Worm (Caenorhabditis elegans) whole organism, early embryonic: ENCODE data around the gene F52F10.2.

ENCODE experiments used
- ama-1 ChIP-seq: fragments of 150-350 bp; optimal IDR thresholded peaks from 2 replicates; lab custom pipeline; 2014
- ceh-13 ChIP-seq: fragments of 200-800 bp; sonication (Bioruptor generic); optimal IDR thresholded peaks from 2 replicates; lab custom pipeline; 2018; ENCODE audit warnings: mild to moderate bottlenecking, missing genetic modification characterization, missing compliant biosample characterization
- ets-7 ChIP-seq: sonication (generic microtip); optimal IDR thresholded peaks from 2 replicates; lab custom pipeline; 2016; ENCODE audit warnings: missing genotype, missing genetic modification characterization, missing compliant biosample characterization
- flt-1 ChIP-seq: fragments of 200-800 bp; sonication (Bioruptor generic); IDR thresholded peaks from 2 replicates; pipeline ENCODE4 v1.3.6; 2022; ENCODE audit warnings: missing genetic modification characterization, missing compliant biosample characterization
- hmg-4 ChIP-seq: fragments of 200-800 bp; sonication (Bioruptor generic); optimal IDR thresholded peaks from 2 replicates; lab custom pipeline; 2018; ENCODE audit warnings: mild to moderate bottlenecking, missing genetic modification characterization, missing compliant biosample characterization
- hnd-1 ChIP-seq: sonication (generic microtip); optimal IDR thresholded peaks from 2 replicates; lab custom pipeline; 2016; ENCODE audit warnings: missing genetic modification characterization, missing compliant biosample characterization
- pes-1 ChIP-seq: fragments of 200-800 bp; sonication (Bioruptor generic); IDR thresholded peaks from 2 replicates; pipeline ENCODE4 v1.3.6; 2022; ENCODE audit warnings: missing genetic modification reagents, missing genetic modification characterization, missing compliant biosample characterization
- tbx-11 ChIP-seq: fragments of 200-800 bp; sonication (Bioruptor generic); IDR thresholded peaks from 2 replicates; pipeline ENCODE4 v1.3.6; 2022; ENCODE audit warnings: missing genetic modification characterization, missing compliant biosample characterization

DNA sequence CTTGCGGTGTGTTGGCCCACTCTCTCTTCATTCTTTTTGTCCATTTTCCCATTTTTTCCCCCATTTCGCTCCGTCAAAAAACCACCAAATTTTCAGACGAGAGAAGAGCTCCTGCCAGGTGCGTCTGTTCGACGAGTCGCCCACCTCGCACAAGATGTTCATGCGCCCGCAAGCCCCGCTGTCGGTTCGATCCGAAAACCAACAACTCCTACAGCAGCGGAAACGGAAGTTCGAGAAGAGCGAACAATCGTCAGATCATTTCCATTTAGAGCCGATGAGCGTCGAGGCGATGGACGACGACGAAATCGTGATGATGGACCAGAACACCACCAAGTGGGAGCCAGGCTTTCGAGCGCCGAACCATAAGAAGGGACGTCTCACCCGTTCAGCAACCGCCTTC is 35.3 kb downstream of the F52F10.2 start:
- TF ChIP-seq ets-7 (no peak), flt-1 (GFP tag; lab: Robert Waterston, UW) (no peak), pes-1 (GFP tag; lab: Robert Waterston, UW) (no peak), ama-1 (no peak), ceh-13 (GFP tag; lab: Kevin White, UChicago) (no peak), tbx-11 (GFP tag; lab: Robert Waterston, UW) (no peak), hnd-1 (tag; lab: Kevin White, UChicago) (no peak), hmg-4 (GFP tag; lab: Kevin White, UChicago) (no peak)
